Worm (Caenorhabditis elegans) whole organism, L3 larva: ENCODE results near the gene H20J04.7.

Experiments
- nhr-12 ChIP-seq: fragments of 150-350 bp; optimal IDR thresholded peaks from 2 replicates; lab custom pipeline; 2014; ENCODE audit warnings: missing biosample characterization, missing genetic modification characterization
- ztf-11 ChIP-seq: fragments of 150-350 bp; optimal IDR thresholded peaks from 2 replicates; lab custom pipeline; 2014; ENCODE audit warnings: missing biosample characterization, missing genetic modification characterization

DNA sequence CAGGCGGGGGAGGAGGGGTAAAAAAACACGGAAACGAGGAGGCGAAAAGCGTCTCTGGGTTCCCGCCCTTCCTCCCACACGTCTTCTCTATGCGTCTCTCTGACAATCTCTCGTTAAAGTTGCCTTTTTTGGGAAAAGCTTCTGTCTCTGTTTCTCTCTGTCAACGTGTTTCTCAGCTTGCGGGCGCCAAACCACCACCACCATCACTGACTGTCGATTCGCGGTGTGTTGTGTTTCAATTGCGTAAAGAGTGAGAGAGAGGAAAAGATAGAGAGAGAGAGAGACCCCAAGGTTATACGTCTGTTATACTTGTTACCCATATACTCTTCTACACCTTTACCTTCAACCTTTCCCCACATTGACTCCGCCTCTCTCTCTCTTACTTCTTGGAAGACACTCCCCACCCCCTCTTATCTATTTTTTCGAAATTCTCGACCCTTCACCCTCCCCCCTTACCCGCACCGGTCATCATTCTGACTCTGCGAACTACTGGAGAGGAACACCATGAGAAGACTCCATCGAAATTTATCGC, 37.5 kb upstream of the H20J04.7 start, which contains the start of gene mlt-7:
- TF ChIP-seq ztf-11 (no peak), nhr-12 (tag; lab: Kevin White, UChicago) (no peak)
